Fruit fly (Drosophila melanogaster) ovary, adult (tissue): ENCODE results near the gene tup.

Experiments
- CG17801 ChIP-seq: fragments of 200-800 bp; optimal IDR thresholded peaks from 2 replicates; lab custom pipeline; 2019; ENCODE audit warnings: missing biosample characterization, mild to moderate bottlenecking, missing genetic modification characterization, moderate library complexity; ENCODE audit not compliant: partially characterized antibody

Gene tup

dm6 chr2L:18896818-18897578 is 15.9 kb upstream of the tup start:
- TF ChIP-seq CG17801 (GFP tag; lab: Kevin White, UChicago) = no peak

- no peak for TF ChIP-seq CG17801 (GFP tag; lab: Kevin White, UChicago)
Observed at dm6 chr2L:18896371-18896770, 15.3 kb upstream of the tup start.

- no peak for TF ChIP-seq CG17801 (GFP tag; lab: Kevin White, UChicago)
Observed at dm6 chr2L:18894998-18895732, 14.1 kb upstream of the tup start.

dm6 chr2L:18890087-18890486 is 9.0 kb upstream of the tup start:
- no peak for TF ChIP-seq CG17801 (GFP tag; lab: Kevin White, UChicago)

DNA sequence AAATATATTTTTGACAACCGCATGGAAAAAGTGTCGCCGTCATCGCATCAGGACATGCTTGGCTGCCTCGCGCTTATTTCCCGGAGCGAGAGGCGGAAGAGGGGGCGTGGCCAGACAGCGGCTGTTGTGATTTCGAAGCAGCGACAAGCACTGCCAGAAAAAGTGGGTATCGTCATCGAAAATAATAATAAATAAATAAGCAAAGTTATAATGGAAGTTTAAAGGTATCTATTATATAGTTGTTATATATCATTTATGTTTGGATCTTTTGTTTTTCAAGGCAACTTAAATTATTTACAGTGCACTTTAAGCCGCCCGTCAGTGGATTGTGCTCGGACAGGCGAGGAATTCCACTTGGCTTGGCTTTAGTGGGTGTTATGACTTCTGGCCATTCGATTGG is 8.2 kb upstream of the tup start:
- no peak for TF ChIP-seq CG17801 (GFP tag; lab: Kevin White, UChicago)

dm6 chr2L:18886904-18887303 is 5.8 kb upstream of the tup start:
- TF ChIP-seq CG17801 (GFP tag; lab: Kevin White, UChicago) = no peak

DNA sequence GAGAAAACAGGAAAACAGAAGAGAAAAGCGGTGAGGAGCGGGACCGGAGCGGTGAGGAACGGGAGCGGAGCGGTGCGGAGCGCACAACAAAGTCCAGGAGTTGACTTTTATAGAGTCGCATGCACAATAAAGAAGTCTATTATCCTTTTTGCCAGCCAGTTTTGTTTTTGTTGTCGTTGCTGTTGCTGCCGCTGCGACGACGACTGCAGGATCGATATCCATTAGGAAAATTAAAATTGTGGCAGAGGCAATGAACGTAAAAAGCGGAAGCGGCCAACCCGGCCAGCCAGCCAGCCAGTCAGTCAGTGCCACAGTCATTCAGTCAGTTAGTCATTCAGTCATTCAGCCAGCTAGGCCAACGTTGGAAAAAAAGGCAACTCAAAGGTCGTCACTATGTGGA is 3.7 kb upstream of the tup start:
- no peak for TF ChIP-seq CG17801 (GFP tag; lab: Kevin White, UChicago)

DNA sequence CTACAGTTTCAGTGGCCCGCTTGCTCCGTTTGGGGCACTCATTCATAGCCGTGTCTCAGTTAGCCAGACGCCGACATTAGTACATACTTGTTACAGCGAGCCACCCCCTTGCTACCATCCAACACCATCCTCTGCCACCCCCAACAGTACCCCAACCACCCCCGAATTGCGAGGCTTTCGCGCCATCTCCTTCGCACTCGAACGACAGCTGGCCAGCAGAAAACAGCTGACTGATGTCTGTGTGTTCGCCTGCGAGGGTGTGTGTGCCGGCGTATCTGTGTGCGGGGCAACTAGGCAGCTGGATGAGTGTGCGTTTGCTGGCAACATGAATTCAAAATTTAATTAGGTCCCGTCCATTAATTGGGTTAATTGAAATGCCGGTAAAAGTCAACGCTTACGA is 1.7 kb upstream of the tup start:
- TF ChIP-seq CG17801 (GFP tag; lab: Kevin White, UChicago) = no peak

DNA sequence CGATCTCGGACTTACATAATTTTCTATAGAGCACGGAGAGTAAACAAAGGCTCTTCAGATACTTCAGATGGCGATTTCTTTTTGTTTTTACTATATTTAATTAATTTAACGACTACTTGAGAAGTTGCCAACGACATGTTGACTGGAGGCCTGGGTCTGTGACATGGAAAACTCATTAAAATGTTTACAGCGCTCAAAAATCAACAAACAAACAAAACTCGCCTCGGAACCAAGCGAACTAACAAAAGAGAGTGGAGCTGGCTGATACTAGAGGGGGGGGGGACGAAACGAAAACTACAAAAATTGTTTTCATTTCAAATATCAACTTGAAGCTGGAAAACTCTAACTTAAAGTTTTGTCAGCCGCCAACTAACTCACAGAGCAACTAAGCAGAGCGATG is 2.6 kb downstream of the tup start:
- no peak for TF ChIP-seq CG17801 (GFP tag; lab: Kevin White, UChicago)

DNA sequence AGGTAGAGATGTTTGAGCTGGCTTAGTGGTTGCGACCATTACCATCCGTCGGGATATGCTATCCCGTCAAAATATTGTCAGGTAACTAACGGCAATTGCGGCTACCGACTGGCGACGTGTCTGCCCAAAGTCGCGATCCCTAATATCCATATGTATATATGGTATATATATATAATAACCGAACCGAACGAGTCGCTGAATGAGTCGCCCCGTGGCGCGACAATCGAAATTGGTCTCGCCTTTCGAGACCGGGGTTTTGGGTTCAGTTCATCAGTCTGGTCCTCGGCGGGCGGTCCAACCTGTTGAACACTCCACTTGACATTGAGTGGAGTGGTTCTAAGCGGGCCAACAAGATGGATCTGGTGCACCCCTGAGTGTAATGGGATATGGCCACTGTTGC is 5.8 kb downstream of the tup start:
- no peak for TF ChIP-seq CG17801 (GFP tag; lab: Kevin White, UChicago)

DNA sequence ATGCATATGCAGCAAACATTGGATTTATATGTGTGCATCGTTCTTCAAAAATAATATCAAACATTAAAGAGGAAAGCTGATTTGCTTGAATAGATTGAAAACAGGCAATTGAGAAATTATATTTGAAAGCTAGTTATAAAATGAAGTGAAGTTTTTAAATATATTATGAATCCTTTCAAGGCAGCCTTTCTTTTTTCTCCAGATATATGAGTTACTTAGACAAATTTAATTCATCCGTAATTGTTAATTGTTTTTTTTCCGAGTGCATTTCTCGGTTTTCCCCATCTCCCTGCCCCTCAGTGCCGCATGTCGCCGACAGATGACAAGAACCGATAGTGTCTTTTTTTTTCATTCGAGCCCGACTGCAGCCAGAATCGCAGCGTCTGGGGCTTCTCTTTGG is 9.2 kb downstream of the tup start:
- no peak for TF ChIP-seq CG17801 (GFP tag; lab: Kevin White, UChicago)

dm6 chr2L:18867815-18868214 is 13.2 kb downstream of the tup start:
- TF ChIP-seq CG17801 (GFP tag; lab: Kevin White, UChicago) = no peak

- no peak for TF ChIP-seq CG17801 (GFP tag; lab: Kevin White, UChicago)
Observed at dm6 chr2L:18866582-18866981, 14.5 kb downstream of the tup start.

DNA sequence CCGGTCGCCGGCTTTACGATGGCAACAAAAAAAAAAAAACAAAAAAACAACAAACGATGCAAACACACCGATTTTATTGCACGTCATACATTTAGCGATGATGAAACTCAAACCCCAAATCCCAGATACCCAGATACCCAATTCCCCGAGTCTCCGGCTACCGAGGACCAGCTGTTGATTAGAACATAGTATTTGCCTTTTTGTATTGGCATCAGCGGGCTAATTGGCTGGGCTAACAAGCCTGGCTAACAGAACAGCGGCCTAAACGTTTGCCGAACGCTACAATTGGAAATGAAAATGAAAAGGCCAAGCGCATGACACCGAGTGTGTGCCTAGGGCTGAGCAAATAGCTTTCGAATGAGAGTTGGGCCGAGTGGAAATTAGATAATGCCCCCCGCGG is 16.1 kb downstream of the tup start:
- TF ChIP-seq CG17801 (GFP tag; lab: Kevin White, UChicago) = no peak

- no peak for TF ChIP-seq CG17801 (GFP tag; lab: Kevin White, UChicago)
Observed at dm6 chr2L:18864093-18864492, 17.0 kb downstream of the tup start.

DNA sequence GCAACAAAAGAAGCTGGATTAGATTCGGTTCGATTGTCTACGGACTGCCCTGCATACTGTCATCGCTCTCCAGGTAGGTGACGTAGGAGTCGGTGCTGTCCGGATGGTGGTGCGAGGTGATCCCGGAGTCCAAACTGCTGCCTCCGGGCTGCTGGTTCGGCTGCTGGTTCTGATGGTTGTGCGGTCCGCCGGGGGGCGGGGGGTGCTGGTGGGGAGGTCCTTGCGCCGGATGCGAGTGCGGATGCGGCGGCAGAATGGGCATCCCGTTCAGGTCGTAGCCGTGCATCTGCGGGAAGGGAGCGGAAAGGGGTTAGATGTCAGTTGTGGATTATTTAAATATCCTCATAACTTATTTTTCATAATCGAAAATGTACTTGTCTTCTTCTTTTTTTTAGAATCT is 20.1 kb downstream of the tup start:
- no peak for TF ChIP-seq CG17801 (GFP tag; lab: Kevin White, UChicago)
